Fruit fly (Drosophila melanogaster) whole organism, embryonic: Measurements from ENCODE around the gene RapGAP1.
A peak's percentile ranks its signal among the peaks of the same experiment; 100 is the strongest.

Experiments
- Ada2b ChIP-seq: fragments of 200-800 bp; sonication (Bioruptor generic); IDR thresholded peaks from 2 replicates; pipeline ENCODE4 v1.3.6; 2022; ENCODE audit warnings: missing biosample characterization, missing genetic modification characterization
- Atf6 ChIP-seq: fragments of 200-800 bp; sonication (Bioruptor generic); IDR thresholded peaks from 2 replicates; pipeline ENCODE4 v1.3.6; 2022; ENCODE audit warnings: missing biosample characterization, missing genetic modification characterization
- B-H1 ChIP-seq: fragments of 200-800 bp; sonication (Bioruptor generic); IDR thresholded peaks from 3 replicates; pipeline ENCODE4 v1.3.6; 2022; ENCODE audit warnings: missing biosample characterization, missing genetic modification characterization
- B-H2 ChIP-seq: fragments of 200-800 bp; sonication (Bioruptor generic); optimal IDR thresholded peaks from 2 replicates; lab custom pipeline; 2018; ENCODE audit warnings: missing biosample characterization, mild to moderate bottlenecking, missing genetic modification characterization
- CG10147 ChIP-seq: fragments of 200-800 bp; sonication (Bioruptor generic); optimal IDR thresholded peaks from 2 replicates; lab custom pipeline; 2019; ENCODE audit warnings: missing biosample characterization, mild to moderate bottlenecking, missing genetic modification characterization, moderate library complexity
- CG10274 ChIP-seq: fragments of 200-800 bp; sonication (Bioruptor generic); optimal IDR thresholded peaks from 3 replicates; lab custom pipeline; 2017; ENCODE audit warnings: missing biosample characterization, mild to moderate bottlenecking, missing genetic modification characterization
- CG10654 ChIP-seq: fragments of 200-800 bp; sonication (Bioruptor generic); optimal IDR thresholded peaks from 2 replicates; lab custom pipeline; 2016; ENCODE audit warnings: missing biosample characterization, missing genetic modification characterization
- CG12071 ChIP-seq: fragments of 200-800 bp; sonication (Bioruptor generic); optimal IDR thresholded peaks from 3 replicates; lab custom pipeline; 2018; ENCODE audit warnings: missing biosample characterization, mild to moderate bottlenecking, missing genetic modification characterization
- CG14965 ChIP-seq: fragments of 200-800 bp; sonication (Bioruptor generic); optimal IDR thresholded peaks from 2 replicates; lab custom pipeline; 2016; ENCODE audit warnings: missing biosample characterization, missing genetic modification characterization, borderline replicate concordance
- CG15514 ChIP-seq: fragments of 200-800 bp; sonication (Bioruptor generic); optimal IDR thresholded peaks from 3 replicates; lab custom pipeline; 2017; ENCODE audit warnings: missing biosample characterization, missing genetic modification characterization, mild to moderate bottlenecking, moderate library complexity, missing genetic modification reagents
- CG15696 ChIP-seq: fragments of 200-800 bp; sonication (Bioruptor generic); optimal IDR thresholded peaks from 2 replicates; lab custom pipeline; 2019; ENCODE audit warnings: missing biosample characterization, mild to moderate bottlenecking, missing genetic modification characterization, moderate library complexity
- CG16815 ChIP-seq: fragments of 200-800 bp; sonication (Bioruptor generic); optimal IDR thresholded peaks from 3 replicates; lab custom pipeline; 2017; ENCODE audit warnings: missing biosample characterization, mild to moderate bottlenecking, missing genetic modification characterization
- CG17612 ChIP-seq: fragments of 200-800 bp; sonication (Bioruptor generic); IDR thresholded peaks from 2 replicates; pipeline ENCODE4 v1.3.6; 2022; ENCODE audit warnings: missing biosample characterization, missing genetic modification characterization
- CG18476 ChIP-seq: fragments of 200-800 bp; sonication (Bioruptor generic); optimal IDR thresholded peaks from 2 replicates; lab custom pipeline; 2016; ENCODE audit warnings: missing biosample characterization, mild to moderate bottlenecking, missing genetic modification characterization
- CG32772 ChIP-seq: fragments of 200-800 bp; sonication (Bioruptor generic); IDR thresholded peaks from 2 replicates; pipeline ENCODE4 v1.3.6; 2022; ENCODE audit warnings: missing biosample characterization, missing genetic modification characterization
- CG4424 ChIP-seq: fragments of 200-800 bp; sonication (Bioruptor generic); optimal IDR thresholded peaks from 3 replicates; lab custom pipeline; 2016; ENCODE audit warnings: missing biosample characterization, missing genetic modification characterization
- CG6791 ChIP-seq: fragments of 200-800 bp; sonication (Bioruptor generic); IDR thresholded peaks from 3 replicates; pipeline ENCODE4 v1.3.6; 2022; ENCODE audit warnings: missing biosample characterization, missing genetic modification characterization; ENCODE audit not compliant: partially characterized antibody
- CG7556 ChIP-seq: fragments of 200-800 bp; sonication (Bioruptor generic); optimal IDR thresholded peaks from 2 replicates; lab custom pipeline; 2017; ENCODE audit warnings: missing biosample characterization, mild to moderate bottlenecking, missing genetic modification characterization
- CG7987 ChIP-seq: fragments of 200-800 bp; sonication (Bioruptor generic); optimal IDR thresholded peaks from 2 replicates; lab custom pipeline; 2018; ENCODE audit warnings: missing biosample characterization, mild to moderate bottlenecking, missing genetic modification characterization, moderate library complexity
- Dp ChIP-seq: fragments of 200-800 bp; sonication (Bioruptor generic); optimal IDR thresholded peaks from 2 replicates; lab custom pipeline; 2018; ENCODE audit warnings: missing biosample characterization, mild to moderate bottlenecking, missing genetic modification characterization, moderate library complexity
- E2f1 ChIP-seq: fragments of 200-800 bp; sonication (Bioruptor generic); IDR thresholded peaks from 2 replicates; pipeline ENCODE4 v1.3.6; 2022; ENCODE audit warnings: missing biosample characterization, missing genetic modification characterization
- Eip74EF ChIP-seq, 2 experiments: fragments of 200-800 bp in 1 of 2; fragments of >200 bp in 1 of 2; sonication (Bioruptor generic) in 1 of 2; optimal IDR thresholded peaks; 2 replicates each; lab custom pipeline; 2017 to 2019; ENCODE audit warnings: missing biosample characterization in 2 of 2, missing genetic modification characterization in 2 of 2, mild to moderate bottlenecking in 1 of 2, moderate library complexity in 1 of 2
- HLH54F ChIP-seq: fragments of 200-800 bp; sonication (Bioruptor generic); optimal IDR thresholded peaks from 3 replicates; lab custom pipeline; 2016; ENCODE audit warnings: missing biosample characterization, missing genetic modification characterization
- Max ChIP-seq: fragments of 200-800 bp; sonication (Bioruptor generic); optimal IDR thresholded peaks from 2 replicates; lab custom pipeline; 2016; ENCODE audit warnings: missing biosample characterization, mild to moderate bottlenecking, missing genetic modification characterization
- Med ChIP-seq: fragments of 200-800 bp; sonication (Bioruptor generic); peaks from one replicate; lab custom pipeline; 2016; ENCODE audit warnings: missing biosample characterization, missing genetic modification characterization, mild to moderate bottlenecking, inconsistent platforms, moderate library complexity
- Taf1 ChIP-seq: fragments of 200-800 bp; sonication (Bioruptor generic); IDR thresholded peaks from 2 replicates; pipeline ENCODE4 v1.3.6; 2022; ENCODE audit warnings: missing biosample characterization, missing genetic modification characterization
- al ChIP-seq: fragments of 200-800 bp; sonication (Bioruptor generic); IDR thresholded peaks from 2 replicates; pipeline ENCODE4 v1.3.6; 2022; ENCODE audit warnings: missing biosample characterization, missing genetic modification characterization
- ato ChIP-seq: fragments of 200-800 bp; sonication (Bioruptor generic); IDR thresholded peaks from 2 replicates; pipeline ENCODE4 v1.3.6; 2022; ENCODE audit warnings: missing biosample characterization, missing genetic modification characterization; ENCODE audit not compliant: partially characterized antibody
- bcd ChIP-seq: fragments of 200-800 bp; sonication (Bioruptor generic); optimal IDR thresholded peaks from 2 replicates; lab custom pipeline; 2017; ENCODE audit warnings: missing biosample characterization, mild to moderate bottlenecking, missing genetic modification characterization
- bsh ChIP-seq, 2 experiments: fragments of 200-800 bp; sonication (Bioruptor generic); optimal IDR thresholded peaks; 2 replicates each; lab custom pipeline; 2017 to 2018; ENCODE audit warnings: mild to moderate bottlenecking in 2 of 2, missing biosample characterization in 2 of 2, missing genetic modification characterization in 2 of 2, moderate library complexity in 1 of 2
- gce ChIP-seq: fragments of 200-800 bp; sonication (Bioruptor generic); IDR thresholded peaks from 3 replicates; pipeline ENCODE4 v1.3.6; 2022; ENCODE audit warnings: missing biosample characterization, missing genetic modification characterization
- gcm2 ChIP-seq: fragments of 200-800 bp; sonication (Bioruptor generic); optimal IDR thresholded peaks from 2 replicates; lab custom pipeline; 2016; ENCODE audit warnings: missing biosample characterization, missing genetic modification characterization
- inv ChIP-seq: fragments of 200-800 bp; sonication (Bioruptor generic); IDR thresholded peaks from 2 replicates; pipeline ENCODE4 v1.3.6; 2022; ENCODE audit warnings: missing biosample characterization, missing genetic modification characterization; ENCODE audit not compliant: partially characterized antibody
- jing ChIP-seq: fragments of 200-800 bp; sonication (Bioruptor generic); optimal IDR thresholded peaks from 2 replicates; lab custom pipeline; 2018; ENCODE audit warnings: missing biosample characterization, mild to moderate bottlenecking, missing genetic modification characterization
- lab ChIP-seq: fragments of 200-800 bp; sonication (Bioruptor generic); optimal IDR thresholded peaks from 3 replicates; lab custom pipeline; 2017; ENCODE audit warnings: missing biosample characterization, missing genetic modification characterization, mild to moderate bottlenecking, moderate library complexity, missing genetic modification reagents
- lbe ChIP-seq: fragments of 200-800 bp; sonication (Bioruptor generic); optimal IDR thresholded peaks from 2 replicates; lab custom pipeline; 2016; ENCODE audit warnings: missing biosample characterization, mild to moderate bottlenecking, missing genetic modification characterization
- luna ChIP-seq: fragments of 200-800 bp; sonication (Bioruptor generic); optimal IDR thresholded peaks from 2 replicates; lab custom pipeline; 2016; ENCODE audit warnings: missing biosample characterization, missing genetic modification characterization
- nom ChIP-seq: fragments of 200-800 bp; sonication (Bioruptor generic); optimal IDR thresholded peaks from 2 replicates; lab custom pipeline; 2017; ENCODE audit warnings: missing biosample characterization, missing genetic modification characterization, mild to moderate bottlenecking, moderate library complexity, missing genetic modification reagents
- oc ChIP-seq: fragments of 200-800 bp; sonication (Bioruptor generic); optimal IDR thresholded peaks from 2 replicates; lab custom pipeline; 2018; ENCODE audit warnings: missing biosample characterization, mild to moderate bottlenecking, missing genetic modification characterization, moderate library complexity
- pfk ChIP-seq: fragments of 200-800 bp; sonication (Bioruptor generic); optimal IDR thresholded peaks from 2 replicates; lab custom pipeline; 2018; ENCODE audit warnings: missing biosample characterization, mild to moderate bottlenecking, missing genetic modification characterization, moderate library complexity
- psq ChIP-seq: fragments of 200-800 bp; sonication (Bioruptor generic); optimal IDR thresholded peaks from 2 replicates; lab custom pipeline; 2017; ENCODE audit warnings: missing biosample characterization, missing genetic modification characterization
- rib ChIP-seq: fragments of 200-800 bp; sonication (Bioruptor generic); IDR thresholded peaks from 2 replicates; pipeline ENCODE4 v1.3.6; 2022; ENCODE audit warnings: missing biosample characterization, missing genetic modification characterization
- sc ChIP-seq, 3 experiments: fragments of >200 bp in 2 of 3; fragments of 200-800 bp in 1 of 3; sonication (Bioruptor generic) in 1 of 3; optimal IDR thresholded peaks; 2 replicates in 2 of 3; 3 replicates in 1 of 3; lab custom pipeline; 2017; ENCODE audit warnings: mild to moderate bottlenecking in 1 of 3, missing biosample characterization in 1 of 3, missing genetic modification characterization in 1 of 3, missing genetic modification reagents in 1 of 3
- sug ChIP-seq: fragments of 200-800 bp; optimal IDR thresholded peaks from 2 replicates; lab custom pipeline; 2019; ENCODE audit warnings: missing biosample characterization, mild to moderate bottlenecking, missing genetic modification characterization, moderate library complexity
- vnd ChIP-seq: fragments of 200-800 bp; sonication (Bioruptor generic); IDR thresholded peaks from 3 replicates; pipeline ENCODE4 v1.3.6; 2022; ENCODE audit warnings: missing biosample characterization, missing genetic modification characterization; ENCODE audit not compliant: partially characterized antibody
- zen ChIP-seq: fragments of 200-800 bp; sonication (Bioruptor generic); optimal IDR thresholded peaks from 3 replicates; lab custom pipeline; 2018; ENCODE audit warnings: missing biosample characterization, mild to moderate bottlenecking, missing genetic modification characterization, moderate library complexity

The RapGAP1 gene

DNA sequence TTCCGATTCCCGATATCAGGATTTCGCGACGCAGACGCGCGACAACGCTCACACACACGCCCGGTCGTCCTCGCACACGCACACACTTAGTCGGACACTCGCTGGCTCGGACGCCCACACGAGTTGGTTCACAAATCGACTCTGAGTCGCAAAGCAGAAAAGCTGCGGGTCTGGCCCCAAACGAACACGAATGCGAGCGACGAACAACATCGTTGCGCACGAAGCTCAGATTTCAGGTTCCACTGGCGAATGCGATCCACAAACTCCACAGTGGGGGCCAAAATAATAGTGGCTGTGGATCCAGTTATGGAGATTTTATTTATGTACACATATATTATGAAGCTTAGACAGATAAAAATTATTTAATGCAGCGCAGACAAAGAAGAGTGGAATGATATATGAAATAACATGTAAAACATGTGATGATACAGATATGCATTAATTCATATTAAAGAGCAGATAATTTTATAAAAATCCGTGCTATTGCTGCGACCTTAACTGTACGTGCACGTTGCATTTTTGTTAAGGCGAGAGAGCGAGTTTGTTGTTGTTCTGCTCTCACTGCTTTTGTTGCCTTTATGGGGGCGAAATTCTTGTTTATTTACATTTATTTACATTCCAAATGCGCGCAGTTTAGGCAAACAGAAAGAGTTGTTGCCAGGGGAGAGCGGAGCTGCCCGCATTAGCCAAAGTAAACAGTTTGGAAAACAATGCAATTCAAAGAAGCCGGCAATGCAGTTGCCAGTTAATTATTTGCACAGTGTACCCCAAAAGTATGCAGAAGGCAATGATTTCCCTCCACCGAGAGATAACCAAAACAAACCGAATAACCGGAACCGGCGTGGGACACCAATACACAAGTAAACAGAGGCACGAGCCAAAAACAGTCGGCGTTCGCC lies 2.1 kb downstream of the RapGAP1 start (continued):
- TF ChIP-seq rib (GFP tag; lab: Robert Waterston, UW) = peak; percentile 78
- peak; percentile 49; the same call in 2 of the 3 replicates for TF ChIP-seq B-H1 (GFP tag; lab: Robert Waterston, UW)
- peak; percentile 75 for TF ChIP-seq CG18476 (GFP tag; lab: Kevin White, UChicago)
- no peak for TF ChIP-seq luna (GFP tag; lab: Kevin White, UChicago)
- TF ChIP-seq B-H2 = peak; percentile 56
- peak; percentile 94 for TF ChIP-seq CG15696
- peak; percentile 29 for TF ChIP-seq ato (GFP tag; lab: Robert Waterston, UW)
- peak; percentile 81 for TF ChIP-seq CG10147 (GFP tag; lab: Kevin White, UChicago)
- TF ChIP-seq zen = peak; percentile 77
- TF ChIP-seq CG7556 (GFP tag; lab: Kevin White, UChicago) = peak; percentile 75
- TF ChIP-seq Ada2b (GFP tag; lab: Robert Waterston, UW) = peak; percentile 48
- TF ChIP-seq bcd (GFP tag; lab: Kevin White, UChicago) = peak; percentile 85
- TF ChIP-seq jing (GFP tag; lab: Kevin White, UChicago) = peak; percentile 74
- peak; percentile 49 for TF ChIP-seq CG14965 (GFP tag; lab: Kevin White, UChicago)
- TF ChIP-seq inv = no peak
- peak; percentile 62 for TF ChIP-seq gce (GFP tag; lab: Robert Waterston, UW)
- peak; percentile 53 for TF ChIP-seq CG10654 (GFP tag; lab: Kevin White, UChicago)
- TF ChIP-seq Dp = no peak
- TF ChIP-seq sug (tag; lab: Kevin White, UChicago) = peak; percentile 54
- TF ChIP-seq Eip74EF (GFP tag; optimal IDR thresholded peaks at IDR 0.05; lab: Kevin White, UChicago) = peak in 1 of 2 experiments; percentile 91
- TF ChIP-seq CG10274 (GFP tag; lab: Kevin White, UChicago) = peak; percentile 44
- peak; percentile 93 for TF ChIP-seq nom (GFP tag; lab: Kevin White, UChicago)
- TF ChIP-seq CG12071 = peak; percentile 77
- TF ChIP-seq pfk (GFP tag; lab: Kevin White, UChicago) = peak; percentile 33
- peak; percentile 90 for TF ChIP-seq CG4424 (GFP tag; lab: Kevin White, UChicago)
- 0 out of 2 replicates have a peak, but pooled peaks have one; percentile 18 for TF ChIP-seq al
- no peak for TF ChIP-seq sc (optimal IDR thresholded peaks at IDR 0.05; lab: Kevin White, UChicago)
- peak; percentile 87 for TF ChIP-seq sc (GFP tag; optimal IDR thresholded peaks at IDR 0.05; lab: Kevin White, UChicago)
- TF ChIP-seq CG32772 = peak; percentile 72
- peak; percentile 77 for TF ChIP-seq oc (tag; lab: Kevin White, UChicago)
- peak; percentile 60 for TF ChIP-seq CG16815
- TF ChIP-seq gcm2 (GFP tag; lab: Kevin White, UChicago) = no peak
- peak; percentile 89 for TF ChIP-seq Max (GFP tag; lab: Kevin White, UChicago)
- TF ChIP-seq E2f1 = peak; percentile 80
- TF ChIP-seq CG15514 (GFP tag; lab: Kevin White, UChicago) = peak; percentile 71
- peak; percentile 86 for TF ChIP-seq lab (GFP tag; lab: Kevin White, UChicago)
- peak; percentile 45 to 61 for TF ChIP-seq bsh (GFP tag; optimal IDR thresholded peaks at IDR 0.05; lab: Kevin White, UChicago)
- 0 out of 3 replicates have a peak, but pooled peaks have one; percentile 47 for TF ChIP-seq CG6791 (GFP tag; lab: Robert Waterston, UW)
- TF ChIP-seq CG17612 (GFP tag; lab: Robert Waterston, UW) = peak; percentile 66; the same call in 1 of the 2 replicates
- TF ChIP-seq CG7987 (GFP tag; lab: Kevin White, UChicago) = peak; percentile 80
- 0 out of 3 replicates have a peak, but pooled peaks have one; percentile 6 for TF ChIP-seq vnd (GFP tag; lab: Robert Waterston, UW)
- peak; percentile 30 for TF ChIP-seq psq (GFP tag; lab: Kevin White, UChicago)
- peak; percentile 89 for TF ChIP-seq lbe (GFP tag; lab: Kevin White, UChicago)
- peak; percentile 32 for TF ChIP-seq HLH54F (GFP tag; lab: Kevin White, UChicago)
- peak; percentile 91 for TF ChIP-seq Med (GFP tag; lab: Kevin White, UChicago)
- no peak for TF ChIP-seq Taf1
- peak; percentile 60; the same call in 1 of the 2 replicates for TF ChIP-seq Atf6 (GFP tag; lab: Robert Waterston, UW)
